Fruit fly (Drosophila melanogaster): Measurements from ENCODE around the gene Sptr.

DNA sequence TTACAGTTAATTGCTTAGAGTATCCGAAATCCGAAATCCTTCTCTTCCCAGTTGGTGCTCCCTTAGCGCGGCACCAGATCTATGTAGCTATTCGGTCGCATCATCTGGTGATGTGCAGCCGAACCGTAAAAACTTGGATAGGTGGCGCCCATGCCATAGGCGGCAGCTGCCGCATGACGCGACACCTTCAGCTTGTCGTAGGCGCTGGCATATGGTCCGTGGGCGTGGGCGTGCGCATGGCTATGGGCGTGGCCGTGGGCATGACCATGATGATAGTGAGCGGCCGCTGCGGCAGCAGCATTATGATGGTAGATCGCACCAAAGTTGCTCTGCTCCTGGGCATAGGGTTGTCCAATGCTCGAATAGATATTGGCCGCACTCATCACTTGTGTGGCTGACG lies 16.1 kb downstream of the Sptr start:
- no peak for TF ChIP-seq psq (optimal IDR thresholded peaks at IDR 0.05)
- no peak for TF ChIP-seq usp (GFP tag; optimal IDR thresholded peaks at IDR 0.05)
- TF ChIP-seq EcR (GFP tag; optimal IDR thresholded peaks at IDR 0.05), result no peak
- TF ChIP-seq CG8478 (optimal IDR thresholded peaks at IDR 0.05), result no peak
- TF ChIP-seq Dll (optimal IDR thresholded peaks at IDR 0.05), result no peak
- no peak for TF ChIP-seq pan (optimal IDR thresholded peaks at IDR 0.05)
